Fruit fly (Drosophila melanogaster): ENCODE measurements around the gene CG31937.

Gene CG31937

dm6 chr2L:1710224-1710623 is 19.5 kb upstream of the CG31937 start, which contains the start of the genes CG17660 and mRpL48 (continued):
- peak; percentile 23 for TF ChIP-seq her (GFP tag; optimal IDR thresholded peaks at IDR 0.05)
- TF ChIP-seq org-1 (GFP tag; optimal IDR thresholded peaks at IDR 0.05): no peak
- no peak for TF ChIP-seq CG7271 (tag; optimal IDR thresholded peaks at IDR 0.05)
- no peak for TF ChIP-seq CG1832 (GFP tag; optimal IDR thresholded peaks at IDR 0.05)
- TF ChIP-seq CG14965 (GFP tag; optimal IDR thresholded peaks at IDR 0.05; ENCODE audit: borderline replicate concordance): no peak
- no peak for TF ChIP-seq pros (GFP tag; optimal IDR thresholded peaks at IDR 0.05)
- no peak for TF ChIP-seq CG10274 (GFP tag; optimal IDR thresholded peaks at IDR 0.05)
- TF ChIP-seq CG15269 (tag; optimal IDR thresholded peaks at IDR 0.05): no peak
- no peak for TF ChIP-seq h (optimal IDR thresholded peaks at IDR 0.05)
- TF ChIP-seq CG17568 (GFP tag; optimal IDR thresholded peaks at IDR 0.05): no peak
- peak; percentile 26; the same call in 1 of the 2 replicates for TF ChIP-seq CG4360 (GFP tag; IDR thresholded peaks at IDR 0.05)
- TF ChIP-seq CG9817 (tag; optimal IDR thresholded peaks at IDR 0.05): no peak
- TF ChIP-seq CG2678 (tag; optimal IDR thresholded peaks at IDR 0.05): no peak
- TF ChIP-seq CG10267 (tag; optimal IDR thresholded peaks at IDR 0.05): peak; percentile 43
- TF ChIP-seq Dad (GFP tag; optimal IDR thresholded peaks at IDR 0.05): no peak
- TF ChIP-seq jumu (GFP tag; optimal IDR thresholded peaks at IDR 0.05): no peak
- peak; percentile 65 for TF ChIP-seq Dll (GFP tag; IDR thresholded peaks at IDR 0.05; ENCODE audit: partially characterized antibody)
- TF ChIP-seq fd96Cb (tag; optimal IDR thresholded peaks at IDR 0.05): no peak
- TF ChIP-seq CG9437 (GFP tag; optimal IDR thresholded peaks at IDR 0.05): peak; percentile 32
- TF ChIP-seq CG6813 (GFP tag; optimal IDR thresholded peaks at IDR 0.05): no peak
- no peak for TF ChIP-seq Fer2 (tag; optimal IDR thresholded peaks at IDR 0.05)
- TF ChIP-seq CG9876 (GFP tag; optimal IDR thresholded peaks at IDR 0.05): no peak
- TF ChIP-seq CG1529 (GFP tag; optimal IDR thresholded peaks at IDR 0.05): no peak
- TF ChIP-seq mirr (GFP tag; optimal IDR thresholded peaks at IDR 0.05): peak; percentile 43
- no peak for TF ChIP-seq zf30C (GFP tag; optimal IDR thresholded peaks at IDR 0.05)
- peak; percentile 56 for TF ChIP-seq CG17385 (GFP tag; optimal IDR thresholded peaks at IDR 0.05)
- TF ChIP-seq Optix (GFP tag; IDR thresholded peaks at IDR 0.05): no peak
- no peak for TF ChIP-seq Bteb2 (GFP tag; optimal IDR thresholded peaks at IDR 0.05)
- no peak for TF ChIP-seq so (GFP tag; IDR thresholded peaks at IDR 0.05)
- TF ChIP-seq Spps (tag; optimal IDR thresholded peaks at IDR 0.05): no peak
- TF ChIP-seq ewg (GFP tag; optimal IDR thresholded peaks at IDR 0.05): peak; percentile 7
- TF ChIP-seq kay (GFP tag; optimal IDR thresholded peaks at IDR 0.05): no peak
- no peak for TF ChIP-seq B-H1 (GFP tag; IDR thresholded peaks at IDR 0.05)
- TF ChIP-seq CG1603 (tag; optimal IDR thresholded peaks at IDR 0.05): peak; percentile 86
- no peak for TF ChIP-seq CG7928 (GFP tag; optimal IDR thresholded peaks at IDR 0.05)
- TF ChIP-seq CG32767 (GFP tag; IDR thresholded peaks at IDR 0.05): 0 out of 2 replicates have a peak, but pooled peaks have one; percentile 14
- no peak for TF ChIP-seq Lpt (GFP tag; optimal IDR thresholded peaks at IDR 0.05)
- TF ChIP-seq Poxn (GFP tag; IDR thresholded peaks at IDR 0.05): no peak
- no peak for TF ChIP-seq Dek (tag; optimal IDR thresholded peaks at IDR 0.05)
- peak; percentile 76; the same call in 1 of the 2 replicates for TF ChIP-seq amos (GFP tag; IDR thresholded peaks at IDR 0.05; ENCODE audit: partially characterized antibody)
- peak; percentile 33 for TF ChIP-seq CG34376 (GFP tag; optimal IDR thresholded peaks at IDR 0.05)
- TF ChIP-seq sqz (GFP tag; optimal IDR thresholded peaks at IDR 0.05): no peak
- no peak for TF ChIP-seq Nf-YC (tag; optimal IDR thresholded peaks at IDR 0.05)
- TF ChIP-seq D19B (GFP tag; optimal IDR thresholded peaks at IDR 0.05): no peak
- TF ChIP-seq klu (GFP tag; IDR thresholded peaks at IDR 0.05): no peak
- TF ChIP-seq CG4328 (GFP tag; optimal IDR thresholded peaks at IDR 0.05): no peak
- TF ChIP-seq CG30431 (GFP tag; optimal IDR thresholded peaks at IDR 0.05): no peak
- no peak for TF ChIP-seq CG12769 (tag; optimal IDR thresholded peaks at IDR 0.05)
- peak; percentile 39 for TF ChIP-seq B-H2 (GFP tag; optimal IDR thresholded peaks at IDR 0.05)
- TF ChIP-seq hth (optimal IDR thresholded peaks at IDR 0.05): no peak
- TF ChIP-seq Hr78 (GFP tag; optimal IDR thresholded peaks at IDR 0.05): no peak

Data from whole organism, embryonic.